Worm (Caenorhabditis elegans): Measurements from ENCODE around the gene F58G11.4.

ce11 chrV:13649730-13650349, 22.5 kb upstream of the F58G11.4 start, which contains the start of gene H37A05.4:
- TF ChIP-seq cog-1 (tag; optimal IDR thresholded peaks at IDR 0.05), result no peak
- TF ChIP-seq klf-2 (GFP tag; conservative IDR thresholded peaks at IDR 0.05), result no peak
- TF ChIP-seq tab-1 (GFP tag; IDR thresholded peaks at IDR 0.05), result no peak
- TF ChIP-seq flt-1 (GFP tag; IDR thresholded peaks at IDR 0.05), result no peak

Data from whole organism, midembryonic.